Worm (Caenorhabditis elegans): ENCODE data around the gene K10D2.5.

The K10D2.5 gene

DNA sequence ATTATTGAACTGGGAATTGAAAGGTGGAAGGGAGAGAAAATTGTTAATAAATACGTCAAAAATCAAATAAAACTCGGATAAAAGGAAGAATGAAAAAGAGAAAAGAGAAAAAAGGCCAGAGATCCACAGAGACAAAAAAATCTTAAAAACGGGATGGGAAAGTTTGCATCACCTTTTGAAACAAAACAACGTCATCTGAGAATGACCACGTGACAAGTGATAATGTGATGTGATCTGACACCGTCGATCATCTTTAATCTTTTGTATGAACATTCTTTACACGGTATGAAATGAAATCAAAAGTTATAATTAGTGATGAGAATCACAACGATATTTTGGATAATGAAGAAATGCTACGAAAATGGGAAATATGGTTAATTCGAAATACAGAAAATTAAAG lies 6.8 kb upstream of the K10D2.5 start:
- TF ChIP-seq nhr-129 (tag; optimal IDR thresholded peaks at IDR 0.05) (peak; percentile 65), mbf-1 (tag; optimal IDR thresholded peaks at IDR 0.05) (no peak), nhr-6 (tag; optimal IDR thresholded peaks at IDR 0.05) (no peak), sma-9 (GFP tag; optimal IDR thresholded peaks at IDR 0.05) (peak; percentile 57), sma-9 (tag; optimal IDR thresholded peaks at IDR 0.05) (no peak), nhr-25 (tag; optimal IDR thresholded peaks at IDR 0.05) (peak; percentile 51), nhr-23 (tag; optimal IDR thresholded peaks at IDR 0.05) (no peak), blmp-1 (tag; optimal IDR thresholded peaks at IDR 0.05; ENCODE audit: insufficient read depth) (peak; percentile 42)

DNA sequence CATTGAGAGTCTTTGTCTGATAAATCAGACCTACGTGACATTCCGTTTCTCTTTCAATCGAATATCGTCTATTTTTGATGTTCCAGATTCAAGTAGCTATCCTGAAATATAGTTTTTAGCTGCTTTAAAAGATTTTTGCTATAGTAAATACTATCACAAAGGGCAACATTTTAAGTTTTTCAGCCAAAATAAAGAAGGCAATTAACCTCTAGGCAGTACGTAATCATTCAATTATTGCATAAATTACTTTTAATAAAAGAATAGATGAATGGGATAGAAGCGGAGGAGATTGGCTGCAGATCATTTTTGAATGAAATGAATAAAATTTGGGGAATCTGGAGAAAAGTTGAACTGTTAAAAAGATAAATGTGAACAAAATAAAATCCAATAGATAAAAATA lies 2.8 kb upstream of the K10D2.5 start, which contains the start of gene ulp-1:
TSS of gene ulp-1 (minus strand) at position 101 of the 400 bp plus-strand sequence.
- TF ChIP-seq gmeb-1 (tag; optimal IDR thresholded peaks at IDR 0.05) (no peak), ztf-1 (GFP tag; conservative IDR thresholded peaks at IDR 0.05) (no peak), sma-3 (GFP tag; optimal IDR thresholded peaks at IDR 0.05) (no peak), skn-1 (tag; optimal IDR thresholded peaks at IDR 0.05) (no peak), R02D3.7 (tag; optimal IDR thresholded peaks at IDR 0.05) (no peak), nhr-23 (tag; optimal IDR thresholded peaks at IDR 0.05) (no peak), ama-1 (optimal IDR thresholded peaks at IDR 0.05) (no peak), fos-1 (tag; optimal IDR thresholded peaks at IDR 0.05) (no peak), aly-2 (tag; optimal IDR thresholded peaks at IDR 0.05) (no peak), ceh-16 (tag; optimal IDR thresholded peaks at IDR 0.05) (no peak), Y55F3AM.14 (GFP tag; optimal IDR thresholded peaks at IDR 0.05) (no peak), elt-3 (tag; optimal IDR thresholded peaks at IDR 0.05) (no peak), sem-4 (tag; optimal IDR thresholded peaks at IDR 0.05) (no peak), ztf-4 (tag; optimal IDR thresholded peaks at IDR 0.05) (no peak), zag-1 (tag; optimal IDR thresholded peaks at IDR 0.05) (no peak)

DNA sequence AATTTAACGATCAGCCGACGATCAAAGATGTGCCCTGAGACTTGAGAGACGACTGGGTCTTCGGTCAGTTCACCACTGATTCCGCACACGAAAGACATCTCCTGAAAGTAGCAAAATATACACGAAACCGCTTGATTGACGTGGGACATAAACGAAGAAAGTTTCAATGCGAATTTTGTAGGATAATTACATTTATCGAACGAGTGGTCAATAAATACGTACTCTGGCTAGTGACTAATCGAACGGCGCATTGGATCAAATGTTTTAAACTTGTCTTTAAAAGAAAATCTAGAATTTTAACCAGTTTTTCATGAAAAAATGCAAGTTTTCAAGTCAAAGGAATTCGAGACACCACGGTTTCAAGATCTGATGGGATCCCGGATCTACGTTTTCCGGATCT lies 575 bp upstream of the K10D2.5 start, which contains the start of gene prp-19:
TSS of gene prp-19 (minus strand) at position 101 of the 400 bp plus-strand sequence.
- TF ChIP-seq R02D3.7 (tag; optimal IDR thresholded peaks at IDR 0.05) (no peak), dmd-4 (tag; optimal IDR thresholded peaks at IDR 0.05) (no peak)

DNA sequence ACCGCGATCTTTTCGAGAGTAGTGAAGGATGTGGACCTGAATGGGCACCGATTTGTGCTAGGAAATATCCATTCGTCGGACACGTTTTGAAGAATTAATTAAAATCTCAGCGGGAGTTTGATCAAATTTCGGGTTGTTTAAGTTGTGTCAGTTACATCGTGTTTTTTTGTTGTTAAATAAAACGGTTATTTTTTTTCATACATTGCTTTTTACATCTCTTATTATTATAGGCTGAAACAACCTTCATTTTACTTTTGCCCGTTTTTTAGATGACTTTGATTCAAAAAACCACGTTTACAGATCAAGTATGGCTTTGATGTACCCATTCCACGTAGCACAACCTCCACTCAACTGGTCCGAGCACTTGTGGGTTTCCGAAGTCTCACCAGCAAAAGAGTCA lies 619 bp downstream of the K10D2.5 start, which contains the start of gene emb-1:
TSS of gene emb-1 (plus strand) at position 301 of the 400 bp plus-strand sequence.
- no peak for TF ChIP-seq mdl-1 (tag; optimal IDR thresholded peaks at IDR 0.05)
- TF ChIP-seq crh-2 (tag; optimal IDR thresholded peaks at IDR 0.05): no peak
- TF ChIP-seq gmeb-1 (tag; optimal IDR thresholded peaks at IDR 0.05): no peak
- no peak for TF ChIP-seq fos-1 (tag; optimal IDR thresholded peaks at IDR 0.05)
- TF ChIP-seq unc-62 (GFP tag; optimal IDR thresholded peaks at IDR 0.05): no peak
- TF ChIP-seq ztf-11 (tag; optimal IDR thresholded peaks at IDR 0.05): no peak
- no peak for TF ChIP-seq lin-13 (GFP tag; optimal IDR thresholded peaks at IDR 0.05)

DNA sequence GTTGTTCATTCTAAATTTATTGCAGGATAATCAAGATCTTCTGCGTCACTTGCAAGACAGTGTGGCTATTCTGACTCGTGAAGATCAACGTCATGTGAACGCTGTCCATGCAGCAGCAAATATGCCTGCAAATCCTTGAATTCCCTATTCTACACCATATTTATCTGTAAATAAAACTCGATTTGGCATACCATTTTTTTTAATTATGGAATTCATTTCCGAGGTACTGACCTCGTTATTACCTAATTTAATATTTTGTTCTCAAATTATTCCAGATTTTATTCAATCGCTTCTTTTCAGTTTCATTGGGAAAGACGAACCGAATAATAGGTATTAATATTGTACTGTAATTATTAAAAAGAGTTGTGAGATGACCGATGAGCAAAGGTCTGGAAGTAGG lies 1.1 kb downstream of the K10D2.5 start, which contains the start of gene cid-1:
TSS of gene cid-1 (plus strand) at position 301 of the 400 bp plus-strand sequence.
- no peak for TF ChIP-seq skn-1 (tag; optimal IDR thresholded peaks at IDR 0.05)
- TF ChIP-seq nhr-23 (tag; optimal IDR thresholded peaks at IDR 0.05): no peak
- no peak for TF ChIP-seq unc-39 (tag; optimal IDR thresholded peaks at IDR 0.05)
- no peak for TF ChIP-seq nhr-10 (tag; optimal IDR thresholded peaks at IDR 0.05)
- no peak for TF ChIP-seq dmd-4 (tag; optimal IDR thresholded peaks at IDR 0.05)
- no peak for TF ChIP-seq mbf-1 (tag; optimal IDR thresholded peaks at IDR 0.05)
- no peak for TF ChIP-seq nhr-25 (tag; optimal IDR thresholded peaks at IDR 0.05)
- no peak for TF ChIP-seq nhr-6 (tag; optimal IDR thresholded peaks at IDR 0.05)
- TF ChIP-seq Y55F3AM.14 (GFP tag; optimal IDR thresholded peaks at IDR 0.05): no peak
- TF ChIP-seq nhr-12 (tag; optimal IDR thresholded peaks at IDR 0.05): no peak
- no peak for TF ChIP-seq ceh-82 (tag; optimal IDR thresholded peaks at IDR 0.05)
- no peak for TF ChIP-seq sma-3 (GFP tag; optimal IDR thresholded peaks at IDR 0.05)
- no peak for TF ChIP-seq C34F6.9 (tag; optimal IDR thresholded peaks at IDR 0.05)
- no peak for TF ChIP-seq sma-9 (GFP tag; optimal IDR thresholded peaks at IDR 0.05)
- no peak for TF ChIP-seq sma-9 (tag; optimal IDR thresholded peaks at IDR 0.05)
- TF ChIP-seq sem-4 (tag; optimal IDR thresholded peaks at IDR 0.05): no peak
- no peak for TF ChIP-seq lin-39 (tag; optimal IDR thresholded peaks at IDR 0.05)
- TF ChIP-seq unc-62 (GFP tag; optimal IDR thresholded peaks at IDR 0.05): no peak
- TF ChIP-seq snpc-4 (tag; optimal IDR thresholded peaks at IDR 0.05): no peak
- TF ChIP-seq alr-1 (tag; optimal IDR thresholded peaks at IDR 0.05): no peak
- no peak for TF ChIP-seq elt-1 (tag; optimal IDR thresholded peaks at IDR 0.05)
